Worm (Caenorhabditis elegans) whole organism, L3 larva: ENCODE results near the gene F58E6.11.

Experiments used
- aly-2 ChIP-seq: fragments of 150-350 bp; optimal IDR thresholded peaks from 2 replicates; lab custom pipeline; 2014; ENCODE audit warnings: missing biosample characterization, missing genetic modification characterization
- elt-3 ChIP-seq, 3 experiments: fragments of 150-350 bp in 1 of 3; sonication (generic microtip) in 2 of 3; optimal IDR thresholded peaks; 2 replicates in 2 of 3; 4 replicates in 1 of 3; lab custom pipeline; 2014 to 2017; ENCODE audit warnings: missing biosample characterization in 3 of 3, missing genetic modification characterization in 3 of 3
- fos-1 ChIP-seq: fragments of 150-350 bp; optimal IDR thresholded peaks from 2 replicates; lab custom pipeline; 2014; ENCODE audit warnings: missing biosample characterization, missing genetic modification characterization
- nhr-237 ChIP-seq: fragments of 150-350 bp; optimal IDR thresholded peaks from 2 replicates; lab custom pipeline; 2014; ENCODE audit warnings: missing biosample characterization, missing genetic modification characterization
- nhr-28 ChIP-seq: fragments of 150-350 bp; optimal IDR thresholded peaks from 2 replicates; lab custom pipeline; 2014; ENCODE audit warnings: missing biosample characterization, missing genetic modification characterization
- nhr-76 ChIP-seq: fragments of 150-350 bp; sonication (generic microtip); optimal IDR thresholded peaks from 5 replicates; lab custom pipeline; 2014; ENCODE audit warnings: missing biosample characterization, missing genetic modification characterization
- pqm-1 ChIP-seq: fragments of 150-350 bp; optimal IDR thresholded peaks from 2 replicates; lab custom pipeline; 2017; ENCODE audit warnings: missing biosample characterization, missing genetic modification characterization, inconsistent platforms
- sea-2 ChIP-seq: fragments of 150-350 bp; sonication (generic microtip); optimal IDR thresholded peaks from 4 replicates; lab custom pipeline; 2014; ENCODE audit warnings: missing biosample characterization, missing genetic modification reagents, missing genetic modification characterization
- unc-62 ChIP-seq: fragments of 150-350 bp; sonication (generic microtip); optimal IDR thresholded peaks from 4 replicates; lab custom pipeline; 2014; ENCODE audit warnings: missing biosample characterization, missing genetic modification reagents, missing genetic modification characterization

DNA sequence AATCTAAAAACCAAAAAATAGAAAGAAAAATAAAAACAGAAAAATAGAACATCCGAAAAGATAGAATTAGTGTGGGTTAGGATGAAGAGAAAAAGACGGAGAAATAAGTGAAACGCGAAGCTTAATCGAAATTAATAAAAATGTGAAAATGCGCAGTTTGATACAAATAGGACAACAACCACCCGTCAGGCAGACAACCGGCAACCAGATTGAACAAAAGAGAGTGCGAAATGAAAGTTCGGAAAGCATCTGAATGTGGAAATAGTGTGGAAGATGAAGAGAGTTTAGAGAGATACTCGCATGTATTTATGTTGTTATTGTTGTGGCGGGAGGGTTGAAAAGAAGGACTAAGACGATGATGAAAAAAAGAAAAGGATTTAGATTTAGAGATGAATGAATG is 653 bp upstream of the F58E6.11 start:
- TF ChIP-seq fos-1 (tag; lab: Kevin White, UChicago) (no peak), nhr-237 (no peak), nhr-76 (tag; lab: Kevin White, UChicago) (no peak), aly-2 (tag; lab: Kevin White, UChicago) (no peak), pqm-1 (no peak), unc-62 (GFP tag; lab: Kevin White, UChicago) (no peak), nhr-28 (tag; lab: Kevin White, UChicago) (no peak), sea-2 (no peak), elt-3 (tag; optimal IDR thresholded peaks at IDR 0.05; lab: Kevin White, UChicago) (no peak)
